Worm (Caenorhabditis elegans): ENCODE data around the gene unc-53.
A peak's percentile ranks its signal among the peaks of the same experiment; 100 is the strongest.

The unc-53 gene

DNA sequence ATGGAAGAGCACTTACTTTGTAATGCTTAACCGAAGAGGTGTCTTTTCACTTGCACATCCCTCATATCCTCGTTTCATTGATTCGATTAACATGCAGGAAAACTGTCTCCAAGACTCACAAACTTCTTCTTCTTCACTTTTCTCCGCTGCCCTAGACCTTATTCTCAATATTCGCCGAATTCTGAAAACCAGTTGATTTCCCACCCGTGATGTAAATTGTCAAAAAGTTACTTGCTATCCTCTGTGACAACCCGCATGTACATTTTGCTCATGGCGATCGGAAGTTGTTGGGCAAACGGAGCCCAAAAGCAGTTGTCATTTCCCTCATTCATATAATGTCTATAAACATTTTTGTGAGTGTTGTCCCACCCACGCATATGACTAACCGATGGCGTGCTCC is 21.2 kb upstream of the unc-53 start:
- TF ChIP-seq ceh-8 (GFP tag; optimal IDR thresholded peaks at IDR 0.05), result no peak
- no peak for TF ChIP-seq pqm-1 (tag; optimal IDR thresholded peaks at IDR 0.05)
- no peak for TF ChIP-seq unc-98 (GFP tag; IDR thresholded peaks at IDR 0.05)
- no peak for TF ChIP-seq aha-1 (tag; optimal IDR thresholded peaks at IDR 0.05)
- TF ChIP-seq zag-1 (tag; optimal IDR thresholded peaks at IDR 0.05), result no peak

DNA sequence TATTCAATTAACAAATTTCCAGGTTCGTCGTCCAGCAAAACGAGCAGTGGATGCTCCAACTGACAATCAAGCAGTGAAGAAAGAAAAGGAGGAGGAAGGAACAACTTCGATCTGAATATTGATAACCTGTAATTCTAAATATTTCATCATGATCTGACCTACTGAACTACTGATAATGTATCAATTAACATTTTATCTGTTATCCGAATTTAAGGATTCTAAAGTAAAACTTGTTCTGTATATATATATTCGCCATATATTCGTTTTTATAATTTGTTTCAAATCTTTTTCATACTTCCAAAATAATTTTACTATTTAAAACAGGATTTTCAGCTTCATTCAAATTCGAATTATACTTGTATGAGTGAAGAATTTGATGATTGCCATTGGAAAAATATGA is 18.6 kb upstream of the unc-53 start, which contains the start of gene apc-17:
Gene apc-17, plus strand, starts transcription at position 301 of the 400 bp plus-strand sequence.
- no peak for TF ChIP-seq hlh-17 (GFP tag; optimal IDR thresholded peaks at IDR 0.05; ENCODE audit: borderline replicate concordance)

- TF ChIP-seq nhr-90 (tag; optimal IDR thresholded peaks at IDR 0.05; ENCODE audit: poor library complexity), result peak; percentile 6
- peak; percentile 57 for TF ChIP-seq F16B12.6 (tag; optimal IDR thresholded peaks at IDR 0.05)
- peak; percentile 72 to 92 for TF ChIP-seq efl-1 (optimal IDR thresholded peaks at IDR 0.05)
- peak; percentile 72 to 96 for TF ChIP-seq efl-1 (GFP tag; optimal IDR thresholded peaks at IDR 0.05 in 1 of 2)
- TF ChIP-seq pqm-1 (tag; optimal IDR thresholded peaks at IDR 0.05), result no peak
- TF ChIP-seq ceh-8 (GFP tag; optimal IDR thresholded peaks at IDR 0.05), result no peak
- TF ChIP-seq alr-1 (tag; optimal IDR thresholded peaks at IDR 0.05; ENCODE audit: borderline replicate concordance), result no peak
- no peak for TF ChIP-seq sup-37 (GFP tag; optimal IDR thresholded peaks at IDR 0.05)
- TF ChIP-seq lin-35 (GFP tag; optimal IDR thresholded peaks at IDR 0.05), result peak; percentile 54 to 80
- peak; percentile 54 to 86 for TF ChIP-seq lsy-2 (tag; optimal IDR thresholded peaks at IDR 0.05)
- no peak for TF ChIP-seq C04F5.9 (tag; optimal IDR thresholded peaks at IDR 0.05)
- TF ChIP-seq pax-3 (tag; optimal IDR thresholded peaks at IDR 0.05), result no peak
- TF ChIP-seq rnt-1 (tag; optimal IDR thresholded peaks at IDR 0.05), result no peak
- no peak for TF ChIP-seq tbx-2 (tag; optimal IDR thresholded peaks at IDR 0.05)
- TF ChIP-seq ceh-82 (tag; optimal IDR thresholded peaks at IDR 0.05), result no peak
- TF ChIP-seq nhr-85 (tag), result peak; percentile 47
- TF ChIP-seq unc-62 (GFP tag; optimal IDR thresholded peaks at IDR 0.05), result no peak
- TF ChIP-seq fkh-4 (tag; optimal IDR thresholded peaks at IDR 0.05; ENCODE audit: borderline replicate concordance), result no peak
- peak; percentile 46 to 76 (median 71) for TF ChIP-seq dpl-1 (GFP tag; optimal IDR thresholded peaks at IDR 0.05)
- no peak for TF ChIP-seq hpl-2 (GFP tag; optimal IDR thresholded peaks at IDR 0.05)
- TF ChIP-seq nhr-28 (tag; optimal IDR thresholded peaks at IDR 0.05), result no peak
- no peak for TF ChIP-seq tlp-1 (tag; optimal IDR thresholded peaks at IDR 0.05)
- no peak for TF ChIP-seq vab-15 (tag; optimal IDR thresholded peaks at IDR 0.05)
- no peak for TF ChIP-seq nhr-11 (tag; optimal IDR thresholded peaks at IDR 0.05)
- no peak for TF ChIP-seq lin-13 (GFP tag; optimal IDR thresholded peaks at IDR 0.05)
Observed at ce11 chrII:11105981-11106711, 16.9 kb upstream of the unc-53 start, which contains the start of gene nasp-1. Gene nasp-1, plus strand, starts transcription at chrII:11106612.

DNA sequence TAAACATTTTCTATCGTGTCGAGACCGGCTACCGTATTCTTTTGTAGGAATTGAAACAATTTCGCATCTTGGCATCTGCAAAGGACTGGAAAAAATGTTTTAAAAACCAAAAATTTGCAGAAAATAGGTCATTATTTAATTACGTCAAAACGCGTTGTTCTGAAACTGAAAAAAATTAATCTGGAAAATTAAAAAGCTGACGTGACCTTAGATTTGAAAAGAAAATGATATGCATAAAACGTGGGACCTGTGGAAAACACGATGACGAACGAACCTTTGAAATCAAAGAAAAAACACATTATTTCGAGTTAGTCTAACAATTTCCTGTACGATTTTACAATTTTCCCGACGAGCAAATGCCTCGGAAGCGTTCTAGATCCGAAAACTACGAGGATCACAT is 14.9 kb upstream of the unc-53 start, which contains the start of gene C09H10.9:
Gene C09H10.9, plus strand, starts transcription at position 301 of the 400 bp plus-strand sequence.
- no peak for TF ChIP-seq fkh-4 (tag; optimal IDR thresholded peaks at IDR 0.05; ENCODE audit: borderline replicate concordance)
- no peak for TF ChIP-seq F16B12.6 (tag; optimal IDR thresholded peaks at IDR 0.05)
- no peak for TF ChIP-seq mep-1 (tag; optimal IDR thresholded peaks at IDR 0.05)
- TF ChIP-seq nhr-76 (tag; optimal IDR thresholded peaks at IDR 0.05), result no peak
- no peak for TF ChIP-seq sptf-1 (tag; optimal IDR thresholded peaks at IDR 0.05)
- TF ChIP-seq sup-37 (GFP tag; optimal IDR thresholded peaks at IDR 0.05), result no peak
- TF ChIP-seq nhr-90 (tag; optimal IDR thresholded peaks at IDR 0.05; ENCODE audit: poor library complexity), result no peak
- TF ChIP-seq C04F5.9 (tag; optimal IDR thresholded peaks at IDR 0.05), result no peak
- no peak for TF ChIP-seq mdl-1 (tag; optimal IDR thresholded peaks at IDR 0.05)
- no peak for TF ChIP-seq vab-15 (tag; optimal IDR thresholded peaks at IDR 0.05)
- TF ChIP-seq unc-98 (GFP tag; IDR thresholded peaks at IDR 0.05), result no peak
- no peak for TF ChIP-seq mef-2 (tag; optimal IDR thresholded peaks at IDR 0.05)
- no peak for TF ChIP-seq nhr-77 (tag; optimal IDR thresholded peaks at IDR 0.05)
- no peak for TF ChIP-seq isw-1 (GFP tag; IDR thresholded peaks at IDR 0.05)
- TF ChIP-seq lin-13 (GFP tag; optimal IDR thresholded peaks at IDR 0.05), result no peak
- TF ChIP-seq C34B4.2 (tag; optimal IDR thresholded peaks at IDR 0.05), result no peak
- TF ChIP-seq ceh-63 (GFP tag; optimal IDR thresholded peaks at IDR 0.05), result no peak
- TF ChIP-seq lin-39 (tag; optimal IDR thresholded peaks at IDR 0.05), result no peak
- no peak for TF ChIP-seq ceh-90 (tag; optimal IDR thresholded peaks at IDR 0.05)
- no peak for TF ChIP-seq nhr-47 (tag; optimal IDR thresholded peaks at IDR 0.05)
